Worm (Caenorhabditis elegans): ENCODE results near the gene R105.1.

R105.1 gene

ce11 chrIV:4633393-4633792 lies at the start of gene R105.1:
TSS of gene R105.1 (plus strand) at chrIV:4633693.
- TF ChIP-seq W03F9.2 (tag; optimal IDR thresholded peaks at IDR 0.05) (no peak), him-1 (tag; optimal IDR thresholded peaks at IDR 0.05) (no peak), dao-5 (tag; optimal IDR thresholded peaks at IDR 0.05) (no peak)

DNA sequence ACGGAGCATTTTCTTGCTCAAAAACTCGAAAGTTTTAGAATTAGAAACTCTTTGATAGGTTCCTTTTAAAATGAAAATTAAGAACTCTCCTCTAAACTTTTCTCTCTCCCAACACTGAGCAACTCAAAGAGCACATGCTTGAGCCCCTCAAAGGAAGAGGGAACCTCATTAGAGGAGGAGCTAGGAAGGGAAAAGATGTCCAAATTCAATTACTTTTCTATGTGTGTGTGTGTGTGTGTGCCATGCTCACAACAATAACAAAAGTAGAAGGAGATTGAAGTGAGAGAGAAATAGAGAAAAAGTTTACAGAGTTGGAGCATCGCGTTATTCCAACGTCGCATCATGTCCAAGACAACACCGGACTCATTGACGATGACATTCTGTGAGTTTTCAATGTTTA lies 47.5 kb upstream of the R105.1 start:
- TF ChIP-seq dao-5 (tag; optimal IDR thresholded peaks at IDR 0.05) (no peak), W03F9.2 (tag; optimal IDR thresholded peaks at IDR 0.05) (no peak), him-1 (tag; optimal IDR thresholded peaks at IDR 0.05) (no peak)

DNA sequence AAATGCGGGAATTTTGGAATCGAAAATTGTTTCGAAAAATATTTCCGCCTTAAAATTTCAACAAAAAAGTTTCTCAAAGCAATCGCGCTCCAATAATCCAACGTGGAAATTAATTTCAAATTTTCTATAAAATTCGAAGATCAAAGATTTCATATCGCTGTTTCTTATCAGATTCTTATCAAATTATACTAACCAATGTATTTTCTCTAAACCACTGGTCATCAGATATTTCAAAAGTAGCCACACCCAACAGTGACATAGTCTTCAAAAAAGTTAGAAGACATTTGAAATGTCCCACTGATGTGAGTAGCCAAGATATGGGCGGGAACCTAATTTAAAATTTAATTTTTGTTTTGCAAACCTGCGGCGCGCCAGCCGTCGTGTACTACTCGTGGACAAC lies 46.0 kb upstream of the R105.1 start:
- TF ChIP-seq W03F9.2 (tag; optimal IDR thresholded peaks at IDR 0.05): no peak
- TF ChIP-seq dao-5 (tag; optimal IDR thresholded peaks at IDR 0.05): no peak

DNA sequence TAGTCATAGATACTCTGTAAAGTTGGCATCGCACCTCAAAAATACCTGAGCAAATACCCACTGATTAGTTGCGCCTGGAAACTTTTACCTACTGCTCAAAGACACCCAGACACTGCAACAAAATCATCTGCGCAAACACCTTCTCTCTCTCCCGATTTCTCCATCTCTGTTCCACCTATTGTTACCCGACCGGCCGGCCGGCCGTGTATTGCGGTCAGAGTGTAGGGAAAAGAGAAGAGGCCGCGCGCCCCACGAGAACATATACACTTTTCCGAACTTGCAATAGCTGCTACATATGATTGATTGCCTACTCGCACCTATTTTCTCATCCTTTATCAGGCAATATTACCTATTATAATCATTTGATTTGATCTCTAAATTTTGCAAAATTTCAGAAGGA lies 45.1 kb upstream of the R105.1 start:
- TF ChIP-seq him-1 (tag; optimal IDR thresholded peaks at IDR 0.05): no peak
- no peak for TF ChIP-seq dao-5 (tag; optimal IDR thresholded peaks at IDR 0.05)

DNA sequence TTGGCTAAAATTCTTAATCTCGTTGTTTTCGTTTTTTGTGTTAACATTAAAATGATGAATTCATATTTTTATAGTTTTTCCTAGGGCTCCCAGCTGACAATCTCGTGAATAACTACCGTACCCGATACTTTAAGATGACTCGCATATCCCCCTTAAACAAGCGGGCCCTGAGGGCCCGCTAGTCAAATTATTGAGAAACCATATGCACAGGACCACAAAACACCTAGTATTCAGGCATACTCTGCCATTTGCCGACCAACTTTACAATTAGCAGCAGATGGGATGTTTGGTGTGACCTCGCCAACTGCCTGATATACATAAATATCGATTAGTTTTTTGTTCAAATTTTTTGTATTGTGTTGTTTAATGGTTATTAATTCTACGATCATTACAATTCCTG lies 36.7 kb upstream of the R105.1 start, which contains the start of gene F19C7.3:
Gene F19C7.3, plus strand, starts transcription at position 301 of the 400 bp plus-strand sequence.
- TF ChIP-seq him-1 (tag; optimal IDR thresholded peaks at IDR 0.05): no peak
- no peak for TF ChIP-seq W03F9.2 (tag; optimal IDR thresholded peaks at IDR 0.05)
- no peak for TF ChIP-seq dao-5 (tag; optimal IDR thresholded peaks at IDR 0.05)

DNA sequence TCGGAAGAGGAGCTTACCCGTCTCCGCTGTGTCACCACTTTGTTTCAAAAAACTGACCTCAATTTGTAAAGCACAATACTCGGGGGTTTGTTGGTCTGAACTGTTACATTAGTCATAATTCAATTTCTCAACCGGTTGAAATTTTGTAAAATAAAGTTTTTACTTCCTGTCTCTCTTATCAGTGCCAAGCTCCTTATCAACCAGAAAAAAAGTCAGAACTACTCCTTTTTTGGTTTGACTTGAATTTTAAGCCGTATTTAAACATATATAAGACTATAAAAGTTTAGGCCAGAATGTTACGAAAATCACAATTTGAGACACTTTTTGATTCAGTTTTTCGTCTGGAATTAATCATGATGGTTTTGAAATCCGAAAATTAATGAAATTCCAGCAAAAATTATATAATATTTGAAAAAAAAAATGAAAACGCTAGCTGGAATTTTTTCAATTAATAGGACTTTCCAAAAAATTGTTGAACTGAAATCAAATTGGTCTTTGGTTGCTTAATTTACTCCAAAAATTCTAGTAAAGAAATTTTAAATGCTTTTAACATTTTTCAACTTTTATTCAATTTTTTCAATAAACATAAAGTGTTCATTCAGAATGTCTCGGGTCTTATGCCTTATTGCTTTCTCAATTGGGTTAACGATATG lies 34.0 kb upstream of the R105.1 start, which contains the start of gene F19C7.2:
Gene F19C7.2, plus strand, starts transcription at position 603 of the 653 bp plus-strand sequence.
- TF ChIP-seq W03F9.2 (tag; optimal IDR thresholded peaks at IDR 0.05): no peak
- no peak for TF ChIP-seq him-1 (tag; optimal IDR thresholded peaks at IDR 0.05)
- no peak for TF ChIP-seq dao-5 (tag; optimal IDR thresholded peaks at IDR 0.05)

- TF ChIP-seq him-1 (tag; optimal IDR thresholded peaks at IDR 0.05): no peak
- TF ChIP-seq dao-5 (tag; optimal IDR thresholded peaks at IDR 0.05): no peak
These were observed 30.9 kb upstream of the R105.1 start, which contains the start of gene F19C7.4 for ce11 chrIV:4602565-4602964. TSS of gene F19C7.4 (plus strand) at chrIV:4602865.

DNA sequence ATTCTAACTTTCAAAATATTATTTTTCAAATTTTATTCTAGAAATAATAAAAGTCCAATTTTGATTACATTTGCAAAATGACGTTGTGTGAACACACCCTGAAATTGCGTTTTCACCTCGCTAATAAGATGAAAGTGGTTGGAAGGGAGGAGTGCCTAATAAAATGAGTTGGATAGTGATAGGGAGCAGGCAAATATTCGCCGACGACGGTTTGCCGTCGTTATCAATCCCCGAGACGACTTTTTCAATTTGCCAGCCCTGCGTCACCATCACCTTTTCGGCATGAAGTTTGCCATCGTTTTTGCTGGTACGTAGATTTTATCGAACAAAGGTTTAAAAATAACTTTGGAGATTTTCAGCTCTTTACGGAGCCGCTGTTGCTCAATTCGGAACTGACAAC lies 27.9 kb upstream of the R105.1 start, which contains the start of gene nspg-10:
Gene nspg-10, plus strand, starts transcription at position 179 of the 400 bp plus-strand sequence.
- no peak for TF ChIP-seq W03F9.2 (tag; optimal IDR thresholded peaks at IDR 0.05)

ce11 chrIV:4608661-4609060 lies 24.8 kb upstream of the R105.1 start:
- no peak for TF ChIP-seq W03F9.2 (tag; optimal IDR thresholded peaks at IDR 0.05)
- TF ChIP-seq him-1 (tag; optimal IDR thresholded peaks at IDR 0.05): no peak

DNA sequence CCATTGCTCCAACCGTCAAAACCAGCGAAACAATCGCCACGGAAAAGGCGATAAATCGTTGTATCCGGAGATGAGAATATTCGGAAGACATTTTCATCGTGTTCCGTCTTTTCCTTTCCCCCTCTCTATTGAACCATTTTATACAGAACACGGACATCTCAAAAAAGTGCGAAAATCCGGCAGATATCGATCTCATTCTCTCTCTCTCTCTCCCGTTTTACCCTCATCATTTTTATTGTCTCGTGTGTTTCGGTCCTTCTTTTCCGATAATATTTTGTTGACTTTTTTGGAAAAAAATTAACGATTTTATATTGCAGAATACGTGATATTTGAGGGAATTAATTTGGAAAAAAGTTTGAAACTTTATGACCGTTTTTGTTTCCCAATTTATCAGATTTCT lies 23.9 kb upstream of the R105.1 start, which contains the start of gene col-110:
Gene col-110, minus strand, starts transcription at position 101 of the 400 bp plus-strand sequence.
- TF ChIP-seq him-1 (tag; optimal IDR thresholded peaks at IDR 0.05) (no peak), dao-5 (tag; optimal IDR thresholded peaks at IDR 0.05) (no peak), W03F9.2 (tag; optimal IDR thresholded peaks at IDR 0.05) (no peak)

ce11 chrIV:4611740-4612139 lies 21.8 kb upstream of the R105.1 start:
- TF ChIP-seq W03F9.2 (tag; optimal IDR thresholded peaks at IDR 0.05) (no peak), him-1 (tag; optimal IDR thresholded peaks at IDR 0.05) (no peak), dao-5 (tag; optimal IDR thresholded peaks at IDR 0.05) (no peak)

DNA sequence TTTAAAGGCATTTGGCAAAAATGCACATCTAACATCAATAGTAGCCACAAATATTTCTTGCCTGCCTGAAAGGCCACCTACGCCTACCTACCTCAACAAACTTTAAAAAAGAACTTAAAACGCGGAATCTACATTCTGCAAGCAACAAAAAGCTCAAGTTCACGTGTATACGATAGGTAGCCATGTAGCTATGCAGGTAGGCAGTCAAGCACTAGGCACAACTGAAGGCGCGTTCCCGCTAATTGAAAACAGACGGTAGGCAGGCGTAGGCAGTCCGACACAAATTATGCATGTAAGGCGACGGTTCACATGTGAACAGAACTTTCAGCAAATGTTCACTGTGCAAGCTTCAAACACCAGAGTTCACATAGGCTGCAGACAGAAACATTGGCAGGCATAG lies 20.9 kb upstream of the R105.1 start:
- TF ChIP-seq dao-5 (tag; optimal IDR thresholded peaks at IDR 0.05) (no peak), W03F9.2 (tag; optimal IDR thresholded peaks at IDR 0.05) (no peak), him-1 (tag; optimal IDR thresholded peaks at IDR 0.05) (no peak)

DNA sequence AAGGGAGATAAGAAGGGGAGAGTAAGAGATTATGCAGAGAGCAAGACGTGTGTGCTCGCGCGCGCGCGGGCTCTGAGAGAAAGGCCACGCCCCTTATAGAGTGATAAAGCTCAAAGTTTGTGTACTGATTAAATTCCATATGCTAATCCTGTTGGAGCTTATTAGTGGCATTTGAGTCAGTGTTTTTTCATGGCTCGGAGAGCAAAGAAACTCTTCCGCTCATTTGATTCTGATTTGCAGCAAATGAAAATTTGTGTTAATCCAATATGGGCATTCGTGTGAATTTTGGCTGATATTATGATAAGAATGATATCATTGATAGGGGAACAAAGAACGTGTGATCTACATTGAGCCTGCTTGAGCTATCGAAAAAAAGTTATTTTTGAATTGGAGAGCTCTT lies 20.0 kb upstream of the R105.1 start:
- no peak for TF ChIP-seq dao-5 (tag; optimal IDR thresholded peaks at IDR 0.05)
- no peak for TF ChIP-seq him-1 (tag; optimal IDR thresholded peaks at IDR 0.05)
- TF ChIP-seq W03F9.2 (tag; optimal IDR thresholded peaks at IDR 0.05): no peak

- no peak for TF ChIP-seq him-1 (tag; optimal IDR thresholded peaks at IDR 0.05)
- no peak for TF ChIP-seq dao-5 (tag; optimal IDR thresholded peaks at IDR 0.05)
- no peak for TF ChIP-seq W03F9.2 (tag; optimal IDR thresholded peaks at IDR 0.05)
These were observed 9.6 kb upstream of the R105.1 start for ce11 chrIV:4623852-4624251.

- no peak for TF ChIP-seq him-1 (tag; optimal IDR thresholded peaks at IDR 0.05)
- no peak for TF ChIP-seq W03F9.2 (tag; optimal IDR thresholded peaks at IDR 0.05)
- no peak for TF ChIP-seq dao-5 (tag; optimal IDR thresholded peaks at IDR 0.05)
These were observed 2.5 kb downstream of the R105.1 start, which contains the start of gene R105.5 for ce11 chrIV:4636001-4636400. TSS of gene R105.5 (plus strand) at chrIV:4636301.
